Worm (Caenorhabditis elegans) whole organism, L1 larva: Measurements from ENCODE around the gene spig-3.

Experiments
- F16B12.6 ChIP-seq: fragments of 150-350 bp; optimal IDR thresholded peaks from 2 replicates; lab custom pipeline; 2014; ENCODE audit warnings: missing biosample characterization, missing genetic modification characterization
- egl-13 ChIP-seq: sonication (generic microtip); optimal IDR thresholded peaks from 2 replicates; lab custom pipeline; 2016; ENCODE audit warnings: missing genotype, missing genetic modification reagents, missing genetic modification characterization, missing compliant biosample characterization
- egl-27 ChIP-seq, 2 experiments: fragments of 150-350 bp in 1 of 2; sonication (generic microtip); optimal IDR thresholded peaks; 3 replicates each; lab custom pipeline; 2017 to 2018; ENCODE audit warnings: missing biosample characterization in 2 of 2, missing genetic modification characterization in 2 of 2, missing genetic modification reagents in 2 of 2
- fos-1 ChIP-seq: fragments of 150-350 bp; optimal IDR thresholded peaks from 2 replicates; lab custom pipeline; 2014; ENCODE audit warnings: missing biosample characterization, missing genetic modification characterization
- isw-1 ChIP-seq: fragments of 200-800 bp; sonication (Bioruptor generic); IDR thresholded peaks from 2 replicates; pipeline ENCODE4 v1.3.6; 2022; ENCODE audit warnings: missing genetic modification characterization, missing compliant biosample characterization
- jun-1 ChIP-seq: fragments of 150-350 bp; optimal IDR thresholded peaks from 2 replicates; lab custom pipeline; 2014; ENCODE audit warnings: missing biosample characterization, missing genetic modification reagents, missing genetic modification characterization
- mdl-1 ChIP-seq, 2 experiments: fragments of 150-350 bp; optimal IDR thresholded peaks; 2 replicates each; lab custom pipeline; 2014 to 2017; ENCODE audit warnings: missing biosample characterization in 2 of 2, missing genetic modification characterization in 2 of 2, inconsistent platforms in 1 of 2
- nhr-11 ChIP-seq: fragments of 150-350 bp; optimal IDR thresholded peaks from 2 replicates; lab custom pipeline; 2014; ENCODE audit warnings: missing biosample characterization, missing genetic modification characterization
- nhr-76 ChIP-seq: sonication (generic microtip); optimal IDR thresholded peaks from 2 replicates; lab custom pipeline; 2017; ENCODE audit warnings: missing biosample characterization, missing genetic modification characterization
- nhr-90 ChIP-seq: sonication (generic microtip); optimal IDR thresholded peaks from 2 replicates; lab custom pipeline; 2016; ENCODE audit warnings: mild to moderate bottlenecking, missing genetic modification characterization, missing compliant biosample characterization; ENCODE audit not compliant: poor library complexity
- pag-3 ChIP-seq: sonication (generic microtip); optimal IDR thresholded peaks from 2 replicates; lab custom pipeline; 2017; ENCODE audit warnings: missing genetic modification characterization, mild to moderate bottlenecking, missing compliant biosample characterization, antibody characterized with exemption, borderline replicate concordance; ENCODE audit not compliant: insufficient read depth
- sox-4 ChIP-seq: sonication (generic microtip); optimal IDR thresholded peaks from 2 replicates; lab custom pipeline; 2016; ENCODE audit warnings: missing genetic modification characterization, missing compliant biosample characterization
- unc-62 ChIP-seq: fragments of 150-350 bp; optimal IDR thresholded peaks from 2 replicates; lab custom pipeline; 2014; ENCODE audit warnings: missing biosample characterization, missing genetic modification reagents, missing genetic modification characterization
- zip-4 ChIP-seq: fragments of 200-800 bp; sonication (Bioruptor generic); optimal IDR thresholded peaks from 2 replicates; lab custom pipeline; 2018; ENCODE audit warnings: mild to moderate bottlenecking, missing genetic modification characterization, moderate library complexity, missing compliant biosample characterization

DNA sequence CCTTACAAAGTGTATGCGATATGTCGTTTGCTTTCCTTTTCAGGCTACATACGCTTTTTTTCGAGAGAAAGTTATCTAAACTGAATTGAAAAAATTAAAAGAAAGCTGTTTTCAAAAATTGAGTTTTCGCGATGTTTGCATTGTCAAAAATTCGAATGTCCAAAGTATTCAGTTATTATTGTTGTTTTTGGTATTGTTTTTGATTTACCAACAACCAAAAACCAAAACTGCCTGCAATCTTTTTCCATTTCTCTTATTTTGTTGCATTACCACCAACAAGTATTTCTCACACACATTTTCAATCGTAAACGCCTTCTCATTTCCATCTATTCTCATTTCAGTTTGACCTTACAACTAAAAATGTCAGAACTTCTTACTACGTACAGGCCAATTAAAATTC lies 29.3 kb upstream of the spig-3 start, which contains the start of gene pepm-1:
- TF ChIP-seq egl-27 (tag; optimal IDR thresholded peaks at IDR 0.05; lab: Kevin White, UChicago) = no peak
- no peak for TF ChIP-seq sox-4 (tag; lab: Kevin White, UChicago)
- TF ChIP-seq isw-1 = no peak
- no peak for TF ChIP-seq mdl-1 (tag; optimal IDR thresholded peaks at IDR 0.05; lab: Kevin White, UChicago)
- no peak for TF ChIP-seq jun-1 (tag; lab: Kevin White, UChicago)
- TF ChIP-seq nhr-11 (tag; lab: Kevin White, UChicago) = no peak
- TF ChIP-seq pag-3 = no peak
- TF ChIP-seq unc-62 = no peak
- no peak for TF ChIP-seq F16B12.6 (tag; lab: Kevin White, UChicago)
- TF ChIP-seq nhr-90 = no peak
- no peak for TF ChIP-seq fos-1 (tag; lab: Kevin White, UChicago)
- no peak for TF ChIP-seq zip-4 (GFP tag; lab: Kevin White, UChicago)
- no peak for TF ChIP-seq nhr-76
- no peak for TF ChIP-seq egl-13
